Worm (Caenorhabditis elegans) whole organism, L2 larva: Measurements from ENCODE around the gene R12B2.13.

Experiments
- C34F6.9 ChIP-seq: fragments of 150-350 bp; optimal IDR thresholded peaks from 2 replicates; lab custom pipeline; 2014; ENCODE audit warnings: missing biosample characterization, missing genetic modification characterization
- R02D3.7 ChIP-seq: fragments of 150-350 bp; optimal IDR thresholded peaks from 2 replicates; lab custom pipeline; 2014; ENCODE audit warnings: missing biosample characterization, missing genetic modification characterization
- aly-2 ChIP-seq: fragments of 150-350 bp; optimal IDR thresholded peaks from 2 replicates; lab custom pipeline; 2014; ENCODE audit warnings: missing biosample characterization, missing genetic modification characterization
- blmp-1 ChIP-seq: sonication (generic microtip); optimal IDR thresholded peaks from 2 replicates; lab custom pipeline; 2017; ENCODE audit warnings: missing genetic modification characterization, mild to moderate bottlenecking, missing compliant biosample characterization, antibody characterized with exemption, moderate library complexity; ENCODE audit not compliant: insufficient read depth
- dmd-4 ChIP-seq: sonication (generic microtip); optimal IDR thresholded peaks from 2 replicates; lab custom pipeline; 2017; ENCODE audit warnings: missing biosample characterization, missing genetic modification characterization
- elt-3 ChIP-seq: sonication (generic microtip); optimal IDR thresholded peaks from 2 replicates; lab custom pipeline; 2017; ENCODE audit warnings: missing biosample characterization, missing genetic modification characterization
- fos-1 ChIP-seq: fragments of 150-350 bp; optimal IDR thresholded peaks from 2 replicates; lab custom pipeline; 2014; ENCODE audit warnings: missing biosample characterization, missing genetic modification characterization
- mdl-1 ChIP-seq, 2 experiments: fragments of 150-350 bp in 1 of 2; sonication (generic microtip) in 1 of 2; optimal IDR thresholded peaks; 2 replicates each; lab custom pipeline; 2017; ENCODE audit warnings: missing biosample characterization in 2 of 2, missing genetic modification characterization in 2 of 2
- nhr-77 ChIP-seq: fragments of 150-350 bp; optimal IDR thresholded peaks from 2 replicates; lab custom pipeline; 2014; ENCODE audit warnings: missing biosample characterization, missing genetic modification characterization
- peb-1 ChIP-seq: fragments of 150-350 bp; optimal IDR thresholded peaks from 2 replicates; lab custom pipeline; 2014; ENCODE audit warnings: missing biosample characterization, missing genetic modification characterization

DNA sequence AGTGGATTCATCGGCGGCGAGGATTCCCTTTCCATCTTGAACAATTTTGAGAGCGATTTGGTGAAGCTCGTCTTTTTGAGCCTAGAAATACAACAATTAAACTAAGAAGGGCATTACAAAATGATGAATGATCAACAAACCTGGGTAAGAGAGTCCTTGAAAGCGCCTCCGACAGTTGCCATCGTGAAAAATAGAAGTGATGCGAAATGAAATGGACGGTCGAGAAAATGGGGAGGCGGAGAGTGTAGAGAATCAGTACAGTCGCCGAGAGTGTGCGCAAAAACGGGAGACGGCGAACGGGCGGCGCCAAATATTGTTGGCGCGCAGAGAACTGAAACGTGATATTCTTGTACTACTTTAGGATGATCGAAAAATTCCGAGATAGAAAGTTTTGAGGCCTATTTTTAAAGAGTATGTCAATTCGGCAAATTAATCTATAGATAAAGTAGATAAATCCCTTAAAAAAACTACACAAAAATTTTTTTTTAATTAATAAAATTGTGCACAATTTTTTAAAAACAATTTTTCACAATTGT lies 42.9 kb upstream of the R12B2.13 start, which contains the start of gene aldo-2:
- no peak for TF ChIP-seq C34F6.9 (tag; lab: Kevin White, UChicago)
- TF ChIP-seq mdl-1 (tag; optimal IDR thresholded peaks at IDR 0.05; lab: Kevin White, UChicago): no peak
- TF ChIP-seq peb-1 (tag; lab: Kevin White, UChicago): no peak
- TF ChIP-seq elt-3 (tag; lab: Kevin White, UChicago): no peak
- no peak for TF ChIP-seq dmd-4 (tag; lab: Kevin White, UChicago)
- peak; percentile 6 for TF ChIP-seq blmp-1
- TF ChIP-seq nhr-77 (tag; lab: Kevin White, UChicago): no peak
- TF ChIP-seq aly-2 (tag; lab: Kevin White, UChicago): no peak
- peak; percentile 3 for TF ChIP-seq fos-1 (tag; lab: Kevin White, UChicago)
- no peak for TF ChIP-seq R02D3.7 (tag; lab: Kevin White, UChicago)
